Fruit fly (Drosophila melanogaster) S2 (cell line): ENCODE results near the gene CG31510.

Experiments used
- CG8478 ChIP-seq: fragments of >200 bp; optimal IDR thresholded peaks from 2 replicates; lab custom pipeline; 2018
- CTCF ChIP-seq, 2 experiments: fragments of >200 bp; optimal IDR thresholded peaks; 2 replicates each; lab custom pipeline; 2018

DNA sequence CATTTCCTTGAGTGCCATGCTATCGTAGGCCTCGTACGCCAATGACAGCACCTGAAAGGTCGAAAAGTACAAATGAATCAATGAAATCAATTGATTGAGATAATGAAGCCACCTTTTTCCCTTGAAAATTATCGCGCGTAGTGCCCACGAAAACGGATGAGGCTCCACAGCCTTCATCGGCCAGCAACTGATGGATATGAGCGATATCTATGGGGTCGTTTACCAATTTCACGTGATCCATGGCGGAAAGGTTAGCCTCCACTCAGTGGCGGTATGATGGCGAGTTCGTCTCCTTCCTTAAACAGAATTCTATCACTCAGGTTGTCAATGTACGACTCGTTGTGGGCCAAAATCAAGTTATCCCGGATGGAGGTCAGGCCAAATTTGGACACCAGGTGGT is 4.1 kb upstream of the CG31510 start:
- TF ChIP-seq CG8478 (lab: Kevin White, UChicago) (no peak), CTCF (optimal IDR thresholded peaks at IDR 0.05; lab: Kevin White, UChicago) (no peak)
